Worm (Caenorhabditis elegans) whole organism, mixed stage, embryonic: ENCODE measurements around the gene str-103.

ENCODE experiments used
- elt-1 ChIP-seq: sonication (generic microtip); optimal IDR thresholded peaks from 2 replicates; lab custom pipeline; 2017; ENCODE audit warnings: missing genetic modification characterization, mild to moderate bottlenecking, missing compliant biosample characterization, antibody characterized with exemption, moderate library complexity, borderline replicate concordance; ENCODE audit not compliant: insufficient read depth
- flh-1 ChIP-seq: fragments of 200-800 bp; sonication (Bioruptor generic); optimal IDR thresholded peaks from 2 replicates; lab custom pipeline; 2018; ENCODE audit warnings: mild to moderate bottlenecking, missing genetic modification characterization, moderate library complexity, missing compliant biosample characterization
- lsy-2 ChIP-seq: fragments of 150-350 bp; optimal IDR thresholded peaks from 2 replicates; lab custom pipeline; 2014; ENCODE audit warnings: missing biosample characterization, missing genetic modification characterization
- pha-4 ChIP-seq: fragments of 150-350 bp; optimal IDR thresholded peaks from 2 replicates; lab custom pipeline; 2018; ENCODE audit warnings: missing biosample characterization, missing genetic modification reagents, missing genetic modification characterization
- snpc-4 ChIP-seq: fragments of 150-350 bp; optimal IDR thresholded peaks from 2 replicates; lab custom pipeline; 2014; ENCODE audit warnings: missing biosample characterization, missing genetic modification characterization
- sptf-1 ChIP-seq: sonication (generic microtip); optimal IDR thresholded peaks from 2 replicates; lab custom pipeline; 2017; ENCODE audit warnings: mild to moderate bottlenecking, missing genetic modification characterization, moderate library complexity, missing compliant biosample characterization
- unc-62 ChIP-seq: fragments of 150-350 bp; optimal IDR thresholded peaks from 2 replicates; lab custom pipeline; 2014; ENCODE audit warnings: missing biosample characterization, missing genetic modification reagents, missing genetic modification characterization

ce11 chrV:16080678-16081077 lies 37.8 kb downstream of the str-103 start:
- TF ChIP-seq elt-1 (tag; lab: Kevin White, UChicago) (no peak), lsy-2 (tag; lab: Kevin White, UChicago) (no peak), snpc-4 (tag; lab: Kevin White, UChicago) (no peak), unc-62 (GFP tag; lab: Kevin White, UChicago) (no peak), pha-4 (tag; lab: Kevin White, UChicago) (no peak), sptf-1 (tag; lab: Kevin White, UChicago) (no peak), flh-1 (no peak)
